Worm (Caenorhabditis elegans): ENCODE data around the gene trpp-6.

ce11 chrV:9944093-9944492, 47.6 kb upstream of the trpp-6 start, which contains the start of gene sre-28:
- TF ChIP-seq hmbx-1 (tag; optimal IDR thresholded peaks at IDR 0.05) (no peak), flt-1 (GFP tag; IDR thresholded peaks at IDR 0.05) (no peak), ama-1 (optimal IDR thresholded peaks at IDR 0.05) (no peak), tra-4 (tag; optimal IDR thresholded peaks at IDR 0.05) (no peak), scrt-1 (GFP tag; IDR thresholded peaks at IDR 0.05) (no peak), sea-1 (GFP tag; conservative IDR thresholded peaks at IDR 0.05) (no peak), F13C5.2 (tag; optimal IDR thresholded peaks at IDR 0.05) (no peak), hnd-1 (tag; optimal IDR thresholded peaks at IDR 0.05) (no peak), B0310.2 (tag; optimal IDR thresholded peaks at IDR 0.05) (no peak), ets-7 (tag; optimal IDR thresholded peaks at IDR 0.05) (no peak)

Measured in whole organism, early embryonic.